Worm (Caenorhabditis elegans) whole organism, late embryonic: ENCODE measurements around the gene T04A6.3.

Experiments used
- hlh-15 ChIP-seq: sonication (generic microtip); optimal IDR thresholded peaks from 2 replicates; lab custom pipeline; 2016; ENCODE audit warnings: missing genetic modification characterization, missing compliant biosample characterization
- odd-2 ChIP-seq: sonication (generic microtip); optimal IDR thresholded peaks from 2 replicates; lab custom pipeline; 2017; ENCODE audit warnings: antibody characterized with exemption, mild to moderate bottlenecking, missing genetic modification characterization, missing compliant biosample characterization
- ref-2 ChIP-seq: sonication (generic microtip); optimal IDR thresholded peaks from 2 replicates; lab custom pipeline; 2016; ENCODE audit warnings: missing genetic modification characterization, missing compliant biosample characterization
- unc-86 ChIP-seq: sonication (generic microtip); optimal IDR thresholded peaks from 2 replicates; lab custom pipeline; 2016; ENCODE audit warnings: missing genetic modification characterization, missing compliant biosample characterization

ce11 chrIII:7561872-7562271, 46.3 kb downstream of the T04A6.3 start, which contains the start of gene lgc-12:
- TF ChIP-seq unc-86 (tag; lab: Kevin White, UChicago) (no peak), hlh-15 (tag; lab: Kevin White, UChicago) (no peak), odd-2 (tag; lab: Kevin White, UChicago) (no peak), ref-2 (tag; lab: Kevin White, UChicago) (no peak)
